Fruit fly (Drosophila melanogaster): ENCODE results near the gene CG15721.

DNA sequence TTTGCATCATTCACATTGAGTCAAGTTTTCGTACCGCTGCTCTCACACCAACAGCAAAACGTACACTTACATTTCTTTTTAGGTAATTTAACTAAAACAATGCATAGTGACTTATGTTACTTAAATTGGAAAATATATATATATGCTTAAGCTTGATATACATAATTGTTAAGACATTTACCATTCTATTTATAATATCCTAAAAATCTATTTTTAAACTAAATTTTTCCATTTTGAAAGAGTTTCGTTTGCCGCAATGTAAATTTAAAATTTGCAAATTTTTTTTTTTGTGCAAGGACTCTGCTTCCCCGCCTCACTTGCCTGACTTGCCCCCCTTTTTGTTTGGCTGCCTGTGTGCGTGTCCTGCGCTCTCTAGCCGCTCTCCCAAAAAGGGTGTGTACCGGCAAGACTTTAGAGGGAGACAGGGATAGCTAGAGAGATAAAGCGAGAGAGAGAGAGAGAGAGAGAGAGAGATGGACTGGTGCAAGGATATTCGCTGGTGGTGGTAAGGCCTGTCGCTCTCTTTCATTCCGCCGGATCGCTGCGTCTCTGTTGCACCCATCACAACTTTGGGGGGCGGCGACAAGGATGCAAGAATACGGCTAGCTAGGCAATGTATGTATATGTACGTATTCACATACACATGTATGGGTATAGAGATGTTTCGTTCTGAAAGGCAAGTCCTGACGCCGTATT is 32.5 kb upstream of the CG15721 start:
- TF ChIP-seq Sox15 (GFP tag; optimal IDR thresholded peaks at IDR 0.05), result no peak
- TF ChIP-seq topi (GFP tag; optimal IDR thresholded peaks at IDR 0.05), result no peak

All from whole organism, prepupa.